Fruit fly (Drosophila melanogaster): ENCODE data around the gene Vps16A.

The Vps16A gene

dm6 chr3R:9260421-9260973 lies 6.3 kb upstream of the Vps16A start, which contains the start of gene ATP6AP2 (continued):
- TF ChIP-seq sisA (GFP tag; IDR thresholded peaks at IDR 0.05) (no peak), dpn (GFP tag; optimal IDR thresholded peaks at IDR 0.05) (peak; percentile 33 to 69), ttk (GFP tag; IDR thresholded peaks at IDR 0.05) (no peak), CG10565 (GFP tag; optimal IDR thresholded peaks at IDR 0.05) (no peak), CG6683 (GFP tag; optimal IDR thresholded peaks at IDR 0.05) (no peak), slbo (GFP tag; IDR thresholded peaks at IDR 0.05) (peak; percentile 74), tio (GFP tag; optimal IDR thresholded peaks at IDR 0.05) (no peak), fu2 (GFP tag; optimal IDR thresholded peaks at IDR 0.05) (no peak), Kr (GFP tag; optimal IDR thresholded peaks at IDR 0.05) (no peak), CG4424 (GFP tag; optimal IDR thresholded peaks at IDR 0.05) (peak; percentile 44), CoRest (tag; optimal IDR thresholded peaks at IDR 0.05) (peak; percentile 67), tx (GFP tag; optimal IDR thresholded peaks at IDR 0.05) (no peak), CG12236 (GFP tag; optimal IDR thresholded peaks at IDR 0.05) (no peak), CG12071 (GFP tag; optimal IDR thresholded peaks at IDR 0.05) (no peak), gem (tag; optimal IDR thresholded peaks at IDR 0.05) (no peak), CG1529 (GFP tag; optimal IDR thresholded peaks at IDR 0.05) (no peak), CG6791 (GFP tag; IDR thresholded peaks at IDR 0.05; ENCODE audit: partially characterized antibody) (peak; percentile 79), Jarid2 (GFP tag; optimal IDR thresholded peaks at IDR 0.05) (no peak), Deaf1 (tag; optimal IDR thresholded peaks at IDR 0.05) (no peak), CG3847 (GFP tag; IDR thresholded peaks at IDR 0.05) (peak; percentile 74), CG14860 (GFP tag; IDR thresholded peaks at IDR 0.05; ENCODE audit: partially characterized antibody) (peak; percentile 76; the same call in 2 of the 3 replicates), CG15011 (GFP tag; optimal IDR thresholded peaks at IDR 0.05) (no peak), CG14441 (GFP tag; IDR thresholded peaks at IDR 0.05) (no peak), sna (GFP tag; IDR thresholded peaks at IDR 0.05; ENCODE audit: partially characterized antibody) (peak; percentile 63), Vsx1 (GFP tag; optimal IDR thresholded peaks at IDR 0.05) (no peak), hbn (GFP tag; IDR thresholded peaks at IDR 0.05; ENCODE audit: partially characterized antibody) (peak; percentile 77), CG13123 (GFP tag; optimal IDR thresholded peaks at IDR 0.05) (peak; percentile 16), ci (GFP tag; IDR thresholded peaks at IDR 0.05) (no peak; the same call in 1 of the 3 replicates), CG32772 (GFP tag; IDR thresholded peaks at IDR 0.05) (0 out of 2 replicates have a peak, but pooled peaks have one; percentile 20), CG1792 (GFP tag; optimal IDR thresholded peaks at IDR 0.05) (no peak), Med (GFP tag) (peak; percentile 89), Gug (GFP tag; IDR thresholded peaks at IDR 0.05) (no peak), CG4707 (GFP tag; optimal IDR thresholded peaks at IDR 0.05) (no peak), zf30C (GFP tag; optimal IDR thresholded peaks at IDR 0.05) (no peak), CG10147 (GFP tag; optimal IDR thresholded peaks at IDR 0.05) (no peak), gce (GFP tag; IDR thresholded peaks at IDR 0.05) (no peak), luna (GFP tag; optimal IDR thresholded peaks at IDR 0.05) (no peak), HHEX (GFP tag; optimal IDR thresholded peaks at IDR 0.05) (peak; percentile 45), rib (GFP tag; IDR thresholded peaks at IDR 0.05) (no peak), tll (GFP tag; optimal IDR thresholded peaks at IDR 0.05) (no peak), CG1832 (GFP tag; optimal IDR thresholded peaks at IDR 0.05) (no peak), CG6272 (GFP tag; IDR thresholded peaks at IDR 0.05) (peak; percentile 28; the same call in 1 of the 2 replicates), CG32767 (GFP tag; IDR thresholded peaks at IDR 0.05) (no peak), sens-2 (GFP tag; IDR thresholded peaks at IDR 0.05) (no peak), Nf-YC (tag; optimal IDR thresholded peaks at IDR 0.05) (peak; percentile 70), Fer3 (tag; optimal IDR thresholded peaks at IDR 0.05) (peak; percentile 64), Atf6 (GFP tag; IDR thresholded peaks at IDR 0.05) (peak; percentile 62; the same call in 1 of the 2 replicates), CG17912 (GFP tag; optimal IDR thresholded peaks at IDR 0.05) (peak; percentile 74), Hr39 (optimal IDR thresholded peaks at IDR 0.05) (no peak), CG6813 (GFP tag; optimal IDR thresholded peaks at IDR 0.05) (no peak)
